ENCODE assay signal across 4 fruit fly cellular contexts in genomic region chr2L:2397080-2397479, dm6.
TF ChIP-seq lines count a peak whose summit lies in the region.

No protein-coding gene starts in this region.

- no peak for TF ChIP-seq CTCF in whole organism, embryonic (GFP tag; optimal IDR thresholded peaks at IDR 0.05; lab: Kevin White, UChicago)

TF ChIP-seq in whole organism, embryonic, 481 proteins besides CTCF, POLR2A, EP300 and RAD21 (continues in another document):
- TF ChIP-seq NFAT (GFP tag; IDR thresholded peaks at IDR 0.05; lab: Robert Waterston, UW): no peak
- TF ChIP-seq Hey (tag; optimal IDR thresholded peaks at IDR 0.05; lab: Kevin White, UChicago): peak; percentile 49
- peak; percentile 17 for TF ChIP-seq tin (GFP tag; optimal IDR thresholded peaks at IDR 0.05; lab: Kevin White, UChicago)
- TF ChIP-seq CG7839 (tag; optimal IDR thresholded peaks at IDR 0.05; lab: Kevin White, UChicago): peak; percentile 14
- no peak for TF ChIP-seq CG17612 (GFP tag; IDR thresholded peaks at IDR 0.05; lab: Robert Waterston, UW)
- TF ChIP-seq CG34376 (GFP tag; optimal IDR thresholded peaks at IDR 0.05; lab: Kevin White, UChicago): no peak
- peak; percentile 36 for TF ChIP-seq CG11504 (tag; optimal IDR thresholded peaks at IDR 0.05; lab: Kevin White, UChicago)
- TF ChIP-seq CG12155 (GFP tag; optimal IDR thresholded peaks at IDR 0.05; lab: Kevin White, UChicago): no peak
- TF ChIP-seq Tbp (GFP tag; optimal IDR thresholded peaks at IDR 0.05; lab: Kevin White, UChicago): no peak
- TF ChIP-seq PHDP (tag; optimal IDR thresholded peaks at IDR 0.05; lab: Kevin White, UChicago): no peak
- TF ChIP-seq dpn (GFP tag; optimal IDR thresholded peaks at IDR 0.05; lab: Kevin White, UChicago): peak in 1 of 2 experiments; percentile 7
- TF ChIP-seq pum (GFP tag; optimal IDR thresholded peaks at IDR 0.05; lab: Kevin White, UChicago): no peak
- TF ChIP-seq gsb (GFP tag; IDR thresholded peaks at IDR 0.05; lab: Robert Waterston, UW): no peak
- TF ChIP-seq CG10979 (tag; optimal IDR thresholded peaks at IDR 0.05; lab: Kevin White, UChicago): peak; percentile 42
- peak; percentile 9 for TF ChIP-seq Xbp1 (GFP tag; optimal IDR thresholded peaks at IDR 0.05; lab: Kevin White, UChicago)
- TF ChIP-seq CG7372 (GFP tag; IDR thresholded peaks at IDR 0.05; lab: Robert Waterston, UW): no peak
- no peak for TF ChIP-seq kah (GFP tag; optimal IDR thresholded peaks at IDR 0.05; lab: Kevin White, UChicago)
- peak; percentile 40 for TF ChIP-seq Med (GFP tag; lab: Kevin White, UChicago)
- peak; percentile 3 for TF ChIP-seq Sox102F (GFP tag; optimal IDR thresholded peaks at IDR 0.05; lab: Kevin White, UChicago)
- TF ChIP-seq Hsf (GFP tag; optimal IDR thresholded peaks at IDR 0.05; lab: Kevin White, UChicago): no peak
- TF ChIP-seq run (tag; optimal IDR thresholded peaks at IDR 0.05; lab: Kevin White, UChicago): no peak
- TF ChIP-seq z (GFP tag; IDR thresholded peaks at IDR 0.05; lab: Robert Waterston, UW): no peak
- TF ChIP-seq D19B (GFP tag; optimal IDR thresholded peaks at IDR 0.05; lab: Kevin White, UChicago): no peak
- TF ChIP-seq H2.0 (GFP tag; IDR thresholded peaks at IDR 0.05; lab: Robert Waterston, UW): 0 out of 2 replicates have a peak, but pooled peaks have one; percentile 11

TF ChIP-seq in whole organism, prepupa, 60 proteins besides CTCF, POLR2A, EP300 and RAD21 (continues in another document):
- TF ChIP-seq CG16779 (tag; optimal IDR thresholded peaks at IDR 0.05; lab: Kevin White, UChicago): no peak
- TF ChIP-seq topi (GFP tag; optimal IDR thresholded peaks at IDR 0.05; lab: Kevin White, UChicago): peak; percentile 24
- no peak for TF ChIP-seq CG6854 (GFP tag; optimal IDR thresholded peaks at IDR 0.05; lab: Kevin White, UChicago)
- peak; percentile 9 for TF ChIP-seq Met (GFP tag; optimal IDR thresholded peaks at IDR 0.05; lab: Kevin White, UChicago)
- no peak for TF ChIP-seq dac (GFP tag; optimal IDR thresholded peaks at IDR 0.05; lab: Kevin White, UChicago)
- TF ChIP-seq CG7368 (GFP tag; optimal IDR thresholded peaks at IDR 0.05; lab: Kevin White, UChicago): no peak
- no peak for TF ChIP-seq eg (GFP tag; IDR thresholded peaks at IDR 0.05; lab: Robert Waterston, UW)
- no peak for TF ChIP-seq CG8319 (GFP tag; optimal IDR thresholded peaks at IDR 0.05; lab: Kevin White, UChicago)
- TF ChIP-seq CG10669 (GFP tag; optimal IDR thresholded peaks at IDR 0.05; lab: Kevin White, UChicago): peak; percentile 6
- no peak for TF ChIP-seq fkh (GFP tag; optimal IDR thresholded peaks at IDR 0.05; lab: Kevin White, UChicago)
- no peak for TF ChIP-seq CG8119 (GFP tag; IDR thresholded peaks at IDR 0.05; lab: Robert Waterston, UW)
- no peak for TF ChIP-seq CG6792 (GFP tag; optimal IDR thresholded peaks at IDR 0.05; lab: Kevin White, UChicago)
- TF ChIP-seq CG11902 (GFP tag; optimal IDR thresholded peaks at IDR 0.05; lab: Kevin White, UChicago): no peak
- TF ChIP-seq lz (GFP tag; optimal IDR thresholded peaks at IDR 0.05; lab: Kevin White, UChicago): peak; percentile 2
- peak; percentile 26 for TF ChIP-seq Smox (GFP tag; optimal IDR thresholded peaks at IDR 0.05; lab: Kevin White, UChicago)
- no peak for TF ChIP-seq Eip93F (GFP tag; optimal IDR thresholded peaks at IDR 0.05; lab: Kevin White, UChicago)
- no peak for TF ChIP-seq CG1621 (tag; optimal IDR thresholded peaks at IDR 0.05; lab: Kevin White, UChicago)
- TF ChIP-seq salr (GFP tag; optimal IDR thresholded peaks at IDR 0.05; lab: Kevin White, UChicago): no peak
- TF ChIP-seq esn (GFP tag; optimal IDR thresholded peaks at IDR 0.05; lab: Kevin White, UChicago): no peak
- TF ChIP-seq svp (GFP tag; lab: Kevin White, UChicago): peak; percentile 39
- no peak for TF ChIP-seq CG9139 (GFP tag; optimal IDR thresholded peaks at IDR 0.05; lab: Kevin White, UChicago)
- no peak for TF ChIP-seq achi (GFP tag; optimal IDR thresholded peaks at IDR 0.05; lab: Kevin White, UChicago)
- TF ChIP-seq CG4318 (GFP tag; optimal IDR thresholded peaks at IDR 0.05; lab: Kevin White, UChicago): no peak
- no peak for TF ChIP-seq Gug (GFP tag; IDR thresholded peaks at IDR 0.05; lab: Robert Waterston, UW)
- no peak for TF ChIP-seq OdsH (GFP tag; optimal IDR thresholded peaks at IDR 0.05; lab: Kevin White, UChicago)
- TF ChIP-seq CG34406 (GFP tag; optimal IDR thresholded peaks at IDR 0.05; lab: Kevin White, UChicago): no peak

TF ChIP-seq in whole organism, pupa, 21 proteins besides CTCF, POLR2A, EP300 and RAD21:
- no peak for TF ChIP-seq CG32121 (GFP tag; IDR thresholded peaks at IDR 0.05; lab: Robert Waterston, UW)
- TF ChIP-seq CG8159 (tag; optimal IDR thresholded peaks at IDR 0.05; lab: Kevin White, UChicago): peak; percentile 21

TF ChIP-seq in whole organism, wandering third instar larva, 38 proteins besides CTCF, POLR2A, EP300 and RAD21:
- TF ChIP-seq Dfd (GFP tag; optimal IDR thresholded peaks at IDR 0.05; lab: Kevin White, UChicago) (no peak), HLH106 (tag; optimal IDR thresholded peaks at IDR 0.05; lab: Kevin White, UChicago) (peak; percentile 22), foxo (GFP tag; optimal IDR thresholded peaks at IDR 0.05; lab: Kevin White, UChicago) (peak in 1 of 2 experiments; percentile 40), usp (GFP tag; optimal IDR thresholded peaks at IDR 0.05; lab: Kevin White, UChicago) (no peak), rgr (GFP tag; optimal IDR thresholded peaks at IDR 0.05; lab: Kevin White, UChicago) (no peak), Hr78 (GFP tag; optimal IDR thresholded peaks at IDR 0.05; lab: Kevin White, UChicago) (no peak), h (GFP tag; optimal IDR thresholded peaks at IDR 0.05; lab: Kevin White, UChicago) (peak; percentile 20), pan (optimal IDR thresholded peaks at IDR 0.05; lab: Kevin White, UChicago) (no peak), sage (GFP tag; optimal IDR thresholded peaks at IDR 0.05; lab: Kevin White, UChicago) (no peak), dmrt93B (GFP tag; optimal IDR thresholded peaks at IDR 0.05; lab: Kevin White, UChicago) (no peak), GATAd (GFP tag; optimal IDR thresholded peaks at IDR 0.05; lab: Kevin White, UChicago) (no peak), ey (GFP tag; optimal IDR thresholded peaks at IDR 0.05; lab: Kevin White, UChicago) (peak; percentile 24), tai (GFP tag; optimal IDR thresholded peaks at IDR 0.05; lab: Kevin White, UChicago) (no peak), woc (GFP tag; optimal IDR thresholded peaks at IDR 0.05; lab: Kevin White, UChicago) (no peak), Myc (optimal IDR thresholded peaks at IDR 0.05; lab: Kevin White, UChicago) (no peak), CG32264 (GFP tag; optimal IDR thresholded peaks at IDR 0.05; lab: Kevin White, UChicago) (no peak), fru (GFP tag; optimal IDR thresholded peaks at IDR 0.05; lab: Kevin White, UChicago) (peak; percentile 31), Jra (GFP tag; optimal IDR thresholded peaks at IDR 0.05; lab: Kevin White, UChicago) (no peak), Hr83 (GFP tag; optimal IDR thresholded peaks at IDR 0.05; lab: Kevin White, UChicago; ENCODE audit: poor library complexity, severe bottlenecking) (no peak)

Comparison
In these comparisons a context has a peak if more than half of its experiments do, and no peak if none do; other contexts are left out.
1. Of the 7 proteins assayed by ChIP-seq in both whole organism, embryonic and whole organism, prepupa: peak only in whole organism, embryonic: Blimp-1 and Sox102F; only in whole organism, prepupa: none; in both: none; in neither: 5.